Worm (Caenorhabditis elegans) whole organism, L1 larva: Measurements from ENCODE around the gene F52H2.15.
A peak's percentile ranks its signal among the peaks of the same experiment; 100 is the strongest.

ENCODE experiments used
- C16A3.4 ChIP-seq: fragments of 150-350 bp; optimal IDR thresholded peaks from 2 replicates; lab custom pipeline; 2014; ENCODE audit warnings: missing biosample characterization, missing genetic modification characterization
- F16B12.6 ChIP-seq: fragments of 150-350 bp; optimal IDR thresholded peaks from 2 replicates; lab custom pipeline; 2014; ENCODE audit warnings: missing biosample characterization, missing genetic modification characterization
- Y116A8C.19 ChIP-seq: sonication (generic microtip); optimal IDR thresholded peaks from 2 replicates; lab custom pipeline; 2016; ENCODE audit warnings: missing compliant biosample characterization, missing genetic modification characterization, borderline replicate concordance
- aha-1 ChIP-seq: fragments of 150-350 bp; optimal IDR thresholded peaks from 2 replicates; lab custom pipeline; 2014; ENCODE audit warnings: missing biosample characterization, missing genetic modification characterization
- aly-2 ChIP-seq: fragments of 150-350 bp; optimal IDR thresholded peaks from 2 replicates; lab custom pipeline; 2014; ENCODE audit warnings: missing biosample characterization, missing genetic modification characterization
- blmp-1 ChIP-seq: fragments of 150-350 bp; optimal IDR thresholded peaks from 2 replicates; lab custom pipeline; 2014; ENCODE audit warnings: missing biosample characterization, missing genetic modification characterization
- ceh-82 ChIP-seq, 3 experiments: fragments of 150-350 bp in 1 of 3; sonication (generic microtip) in 2 of 3; optimal IDR thresholded peaks; 2 replicates each; lab custom pipeline; 2014 to 2017; ENCODE audit warnings: missing biosample characterization in 3 of 3, missing genetic modification characterization in 3 of 3
- ceh-88 ChIP-seq: fragments of 200-800 bp; sonication (Bioruptor generic); IDR thresholded peaks from 2 replicates; pipeline ENCODE4 v1.3.6; 2022; ENCODE audit warnings: missing genetic modification characterization, missing compliant biosample characterization
- ceh-90 ChIP-seq: sonication (generic microtip); optimal IDR thresholded peaks from 2 replicates; lab custom pipeline; 2016; ENCODE audit warnings: missing genetic modification characterization, missing compliant biosample characterization
- ces-1 ChIP-seq: fragments of 150-350 bp; optimal IDR thresholded peaks from 2 replicates; lab custom pipeline; 2014; ENCODE audit warnings: missing biosample characterization, missing genetic modification reagents, missing genetic modification characterization
- dpl-1 ChIP-seq, 3 experiments: fragments of 150-350 bp in 2 of 3; sonication (generic microtip) in 1 of 3; optimal IDR thresholded peaks; 2 replicates each; lab custom pipeline; 2014 to 2017; ENCODE audit warnings: missing biosample characterization in 3 of 3, missing genetic modification characterization in 3 of 3, missing genetic modification reagents in 3 of 3
- egl-27 ChIP-seq, 2 experiments: fragments of 150-350 bp in 1 of 2; sonication (generic microtip); optimal IDR thresholded peaks; 3 replicates each; lab custom pipeline; 2017 to 2018; ENCODE audit warnings: missing biosample characterization in 2 of 2, missing genetic modification characterization in 2 of 2, missing genetic modification reagents in 2 of 2
- elt-2 ChIP-seq: sonication (generic microtip); optimal IDR thresholded peaks from 2 replicates; lab custom pipeline; 2016; ENCODE audit warnings: missing genetic modification characterization, mild to moderate bottlenecking, inconsistent platforms, missing compliant biosample characterization, missing genetic modification reagents
- elt-3 ChIP-seq, 6 experiments: fragments of 150-350 bp in 1 of 6; sonication (generic microtip); optimal IDR thresholded peaks; 2 replicates each; lab custom pipeline; 2017 to 2018; ENCODE audit warnings: missing biosample characterization in 6 of 6, missing genetic modification characterization in 6 of 6, inconsistent platforms in 1 of 6
- ets-5 ChIP-seq: fragments of 200-800 bp; sonication (Bioruptor generic); IDR thresholded peaks from 2 replicates; pipeline ENCODE4 v1.3.6; 2022; ENCODE audit warnings: missing genetic modification characterization, missing compliant biosample characterization
- fkh-10 ChIP-seq: sonication (generic microtip); optimal IDR thresholded peaks from 2 replicates; lab custom pipeline; 2017; ENCODE audit warnings: missing biosample characterization, missing genetic modification reagents, missing genetic modification characterization
- hlh-4 ChIP-seq: sonication (generic microtip); optimal IDR thresholded peaks from 2 replicates; lab custom pipeline; 2016; ENCODE audit warnings: mild to moderate bottlenecking, missing genetic modification characterization, missing compliant biosample characterization
- irx-1 ChIP-seq: sonication (generic microtip); optimal IDR thresholded peaks from 2 replicates; lab custom pipeline; 2016; ENCODE audit warnings: missing genetic modification characterization, missing compliant biosample characterization
- isw-1 ChIP-seq: fragments of 200-800 bp; sonication (Bioruptor generic); IDR thresholded peaks from 2 replicates; pipeline ENCODE4 v1.3.6; 2022; ENCODE audit warnings: missing genetic modification characterization, missing compliant biosample characterization
- lin-13 ChIP-seq: fragments of 150-350 bp; optimal IDR thresholded peaks from 2 replicates; lab custom pipeline; 2014; ENCODE audit warnings: missing biosample characterization, missing genetic modification reagents, missing genetic modification characterization
- lin-15B ChIP-seq: fragments of 150-350 bp; sonication (generic microtip); optimal IDR thresholded peaks from 3 replicates; lab custom pipeline; 2014; ENCODE audit warnings: missing biosample characterization, missing genetic modification characterization
- lin-35 ChIP-seq, 2 experiments: fragments of 150-350 bp; optimal IDR thresholded peaks; 2 replicates each; lab custom pipeline; 2014; ENCODE audit warnings: missing biosample characterization in 2 of 2, missing genetic modification characterization in 2 of 2, missing genetic modification reagents in 2 of 2
- lin-39 ChIP-seq: fragments of 150-350 bp; optimal IDR thresholded peaks from 2 replicates; lab custom pipeline; 2014; ENCODE audit warnings: missing biosample characterization, missing genetic modification reagents, missing genetic modification characterization
- lsy-2 ChIP-seq, 2 experiments: fragments of 150-350 bp; optimal IDR thresholded peaks; 2 replicates each; lab custom pipeline; 2014; ENCODE audit warnings: missing biosample characterization in 2 of 2, missing genetic modification characterization in 2 of 2
- mab-9 ChIP-seq: fragments of 200-800 bp; sonication (Bioruptor generic); IDR thresholded peaks from 2 replicates; pipeline ENCODE4 v1.3.6; 2022; ENCODE audit warnings: missing genetic modification reagents, missing genetic modification characterization, missing compliant biosample characterization
- mdl-1 ChIP-seq, 2 experiments: fragments of 150-350 bp; optimal IDR thresholded peaks; 2 replicates each; lab custom pipeline; 2014 to 2017; ENCODE audit warnings: missing biosample characterization in 2 of 2, missing genetic modification characterization in 2 of 2, inconsistent platforms in 1 of 2
- mef-2 ChIP-seq: fragments of 150-350 bp; optimal IDR thresholded peaks from 2 replicates; lab custom pipeline; 2014; ENCODE audit warnings: missing biosample characterization, missing genetic modification characterization
- mep-1 ChIP-seq: fragments of 150-350 bp; optimal IDR thresholded peaks from 2 replicates; lab custom pipeline; 2014; ENCODE audit warnings: missing biosample characterization, missing genetic modification characterization
- nhr-11 ChIP-seq: fragments of 150-350 bp; optimal IDR thresholded peaks from 2 replicates; lab custom pipeline; 2014; ENCODE audit warnings: missing biosample characterization, missing genetic modification characterization
- nhr-20 ChIP-seq: sonication (generic microtip); optimal IDR thresholded peaks from 2 replicates; lab custom pipeline; 2016; ENCODE audit warnings: mild to moderate bottlenecking, missing genetic modification characterization, missing compliant biosample characterization
- nhr-237 ChIP-seq: fragments of 150-350 bp; optimal IDR thresholded peaks from 2 replicates; lab custom pipeline; 2014; ENCODE audit warnings: missing biosample characterization, missing genetic modification characterization
- nhr-28 ChIP-seq: fragments of 150-350 bp; optimal IDR thresholded peaks from 2 replicates; lab custom pipeline; 2014; ENCODE audit warnings: missing biosample characterization, missing genetic modification characterization
- nhr-76 ChIP-seq: sonication (generic microtip); optimal IDR thresholded peaks from 2 replicates; lab custom pipeline; 2017; ENCODE audit warnings: missing biosample characterization, missing genetic modification characterization
- nhr-84 ChIP-seq: sonication (generic microtip); optimal IDR thresholded peaks from 2 replicates; lab custom pipeline; 2017; ENCODE audit warnings: missing biosample characterization, missing genetic modification characterization
- nhr-85 ChIP-seq: sonication (generic microtip); peaks from one replicate; lab custom pipeline; 2016; ENCODE audit warnings: missing genetic modification characterization, inconsistent platforms, missing compliant biosample characterization
- pag-3 ChIP-seq: sonication (generic microtip); optimal IDR thresholded peaks from 2 replicates; lab custom pipeline; 2017; ENCODE audit warnings: missing genetic modification characterization, mild to moderate bottlenecking, missing compliant biosample characterization, antibody characterized with exemption, borderline replicate concordance; ENCODE audit not compliant: insufficient read depth
- pax-3 ChIP-seq: fragments of 200-800 bp; sonication (Bioruptor generic); optimal IDR thresholded peaks from 2 replicates; lab custom pipeline; 2018; ENCODE audit warnings: mild to moderate bottlenecking, missing genetic modification characterization, moderate library complexity, missing compliant biosample characterization
- pqm-1 ChIP-seq: sonication (generic microtip); optimal IDR thresholded peaks from 3 replicates; lab custom pipeline; 2017; ENCODE audit warnings: missing biosample characterization, missing genetic modification characterization
- snpc-4 ChIP-seq: fragments of 150-350 bp; optimal IDR thresholded peaks from 2 replicates; lab custom pipeline; 2014; ENCODE audit warnings: missing biosample characterization, missing genetic modification characterization
- sox-4 ChIP-seq: sonication (generic microtip); optimal IDR thresholded peaks from 2 replicates; lab custom pipeline; 2016; ENCODE audit warnings: missing genetic modification characterization, missing compliant biosample characterization
- sptf-1 ChIP-seq: fragments of 150-350 bp; optimal IDR thresholded peaks from 2 replicates; lab custom pipeline; 2014; ENCODE audit warnings: missing biosample characterization, missing genetic modification characterization
- sup-37 ChIP-seq: fragments of 200-800 bp; sonication (Bioruptor generic); optimal IDR thresholded peaks from 2 replicates; lab custom pipeline; 2018; ENCODE audit warnings: mild to moderate bottlenecking, missing genetic modification characterization, missing compliant biosample characterization
- swsn-7 ChIP-seq: sonication (generic microtip); optimal IDR thresholded peaks from 2 replicates; lab custom pipeline; 2016; ENCODE audit warnings: missing genetic modification characterization, missing compliant biosample characterization
- unc-130 ChIP-seq: fragments of 150-350 bp; optimal IDR thresholded peaks from 2 replicates; lab custom pipeline; 2017; ENCODE audit warnings: missing biosample characterization, missing genetic modification characterization, inconsistent platforms
- unc-30 ChIP-seq: sonication (generic microtip); optimal IDR thresholded peaks from 2 replicates; lab custom pipeline; 2017; ENCODE audit warnings: missing biosample characterization, missing genetic modification characterization
- unc-62 ChIP-seq: fragments of 150-350 bp; optimal IDR thresholded peaks from 2 replicates; lab custom pipeline; 2014; ENCODE audit warnings: missing biosample characterization, missing genetic modification reagents, missing genetic modification characterization
- unc-86 ChIP-seq: sonication (generic microtip); optimal IDR thresholded peaks from 2 replicates; lab custom pipeline; 2016; ENCODE audit warnings: missing genetic modification characterization, missing compliant biosample characterization
- unc-98 ChIP-seq: fragments of 200-800 bp; sonication (Bioruptor generic); IDR thresholded peaks from 2 replicates; pipeline ENCODE4 v1.3.6; 2022; ENCODE audit warnings: missing genetic modification characterization, missing compliant biosample characterization
- vab-15 ChIP-seq: sonication (generic microtip); optimal IDR thresholded peaks from 2 replicates; lab custom pipeline; 2017; ENCODE audit warnings: missing genotype, mild to moderate bottlenecking, missing genetic modification characterization, missing compliant biosample characterization
- xbp-1 ChIP-seq: sonication (generic microtip); optimal IDR thresholded peaks from 2 replicates; lab custom pipeline; 2016; ENCODE audit warnings: missing genetic modification characterization, missing compliant biosample characterization
- zag-1 ChIP-seq: fragments of 150-350 bp; optimal IDR thresholded peaks from 2 replicates; lab custom pipeline; 2014; ENCODE audit warnings: missing biosample characterization, missing genetic modification characterization
- ztf-11 ChIP-seq, 2 experiments: sonication (generic microtip); optimal IDR thresholded peaks; 2 replicates each; lab custom pipeline; 2016 to 2017; ENCODE audit warnings: missing genetic modification characterization in 2 of 2, missing biosample characterization in 1 of 2, missing compliant biosample characterization in 1 of 2
- ztf-4 ChIP-seq: fragments of 150-350 bp; optimal IDR thresholded peaks from 2 replicates; lab custom pipeline; 2014; ENCODE audit warnings: missing biosample characterization, missing genetic modification characterization

F52H2.15 gene

ce11 chrX:2536246-2536772, 28.8 kb upstream of the F52H2.15 start (continued):
- peak in 1 of 2 experiments; percentile 79 for TF ChIP-seq ztf-11 (tag; optimal IDR thresholded peaks at IDR 0.05; lab: Kevin White, UChicago)
- TF ChIP-seq unc-130 (tag; lab: Kevin White, UChicago): no peak
- peak; percentile 68 for TF ChIP-seq C16A3.4
- no peak for TF ChIP-seq ces-1 (GFP tag; lab: Kevin White, UChicago)
- TF ChIP-seq mab-9 (GFP tag; lab: Robert Waterston, UW): peak; percentile 66; the same call in 1 of the 2 replicates
- TF ChIP-seq swsn-7 (tag; lab: Kevin White, UChicago): peak; percentile 88
- TF ChIP-seq nhr-28 (tag; lab: Kevin White, UChicago): no peak
- TF ChIP-seq nhr-11 (tag; lab: Kevin White, UChicago): peak; percentile 62
- TF ChIP-seq vab-15 (tag; lab: Kevin White, UChicago): no peak
- TF ChIP-seq snpc-4 (tag; lab: Kevin White, UChicago): peak; percentile 62
- peak; percentile 74 for TF ChIP-seq sup-37 (GFP tag; lab: Kevin White, UChicago)
- peak; percentile 55 to 74 for TF ChIP-seq lin-35 (GFP tag; optimal IDR thresholded peaks at IDR 0.05; lab: Kevin White, UChicago)
- peak; percentile 80 for TF ChIP-seq ztf-4 (tag; lab: Kevin White, UChicago)
- TF ChIP-seq xbp-1: peak; percentile 83
- TF ChIP-seq elt-3 (tag; optimal IDR thresholded peaks at IDR 0.05; lab: Kevin White, UChicago): peak in 1 of 6 experiments; percentile 42
- TF ChIP-seq zag-1: peak; percentile 60
- peak; percentile 84 for TF ChIP-seq unc-86 (tag; lab: Kevin White, UChicago)
- TF ChIP-seq nhr-85 (tag; lab: Kevin White, UChicago): peak; percentile 95
- no peak for TF ChIP-seq pag-3 (tag; lab: Kevin White, UChicago)
- TF ChIP-seq fkh-10: peak; percentile 85
- TF ChIP-seq lin-13 (GFP tag; lab: Kevin White, UChicago): peak; percentile 67
- TF ChIP-seq ets-5 (GFP tag; lab: Robert Waterston, UW): no peak
- peak; percentile 55 for TF ChIP-seq lin-39
- TF ChIP-seq irx-1: peak; percentile 51
- TF ChIP-seq nhr-20 (tag; lab: Kevin White, UChicago): peak; percentile 88
- no peak for TF ChIP-seq unc-98 (GFP tag; lab: Robert Waterston, UW)
- no peak for TF ChIP-seq Y116A8C.19
- TF ChIP-seq mef-2 (tag; lab: Kevin White, UChicago): no peak
- no peak for TF ChIP-seq nhr-84 (tag; lab: Kevin White, UChicago)
- no peak for TF ChIP-seq sptf-1
- TF ChIP-seq lin-15B (tag; lab: Kevin White, UChicago): no peak
- TF ChIP-seq F16B12.6: no peak
- peak; percentile 75 to 87 for TF ChIP-seq lsy-2 (tag; optimal IDR thresholded peaks at IDR 0.05; lab: Kevin White, UChicago)
- peak; percentile 15 for TF ChIP-seq aly-2 (tag; lab: Kevin White, UChicago)
- peak; percentile 25; the same call in 1 of the 2 replicates for TF ChIP-seq ceh-88 (GFP tag; lab: Robert Waterston, UW)
- no peak for TF ChIP-seq unc-30 (tag; lab: Kevin White, UChicago)
- peak; percentile 83 to 89 (median 86) for TF ChIP-seq ceh-82 (tag; optimal IDR thresholded peaks at IDR 0.05; lab: Kevin White, UChicago)
- peak; percentile 44 for TF ChIP-seq isw-1
- TF ChIP-seq elt-2 (tag; lab: Kevin White, UChicago): no peak
- TF ChIP-seq pax-3 (tag; lab: Kevin White, UChicago): peak; percentile 61
- peak; percentile 75 for TF ChIP-seq blmp-1 (tag; lab: Kevin White, UChicago)
- peak; percentile 49 for TF ChIP-seq nhr-237 (tag; lab: Kevin White, UChicago)
- TF ChIP-seq nhr-76 (tag; lab: Kevin White, UChicago): no peak
- TF ChIP-seq dpl-1 (GFP tag; optimal IDR thresholded peaks at IDR 0.05; lab: Kevin White, UChicago): peak; percentile 12 to 36 (median 32)
- no peak for TF ChIP-seq unc-62 (GFP tag; lab: Kevin White, UChicago)
- TF ChIP-seq egl-27 (tag; optimal IDR thresholded peaks at IDR 0.05; lab: Kevin White, UChicago): peak; percentile 66 to 77
- TF ChIP-seq mep-1: peak; percentile 79
- peak in 1 of 2 experiments; percentile 84 for TF ChIP-seq mdl-1 (tag; optimal IDR thresholded peaks at IDR 0.05; lab: Kevin White, UChicago)
- peak; percentile 76 for TF ChIP-seq aha-1 (tag; lab: Kevin White, UChicago)
- TF ChIP-seq pqm-1 (tag; lab: Kevin White, UChicago): no peak
- no peak for TF ChIP-seq hlh-4 (tag; lab: Kevin White, UChicago)
- no peak for TF ChIP-seq ceh-90 (tag; lab: Kevin White, UChicago)
- no peak for TF ChIP-seq sox-4
